Fruit fly (Drosophila melanogaster): ENCODE results near the gene z.

z gene

DNA sequence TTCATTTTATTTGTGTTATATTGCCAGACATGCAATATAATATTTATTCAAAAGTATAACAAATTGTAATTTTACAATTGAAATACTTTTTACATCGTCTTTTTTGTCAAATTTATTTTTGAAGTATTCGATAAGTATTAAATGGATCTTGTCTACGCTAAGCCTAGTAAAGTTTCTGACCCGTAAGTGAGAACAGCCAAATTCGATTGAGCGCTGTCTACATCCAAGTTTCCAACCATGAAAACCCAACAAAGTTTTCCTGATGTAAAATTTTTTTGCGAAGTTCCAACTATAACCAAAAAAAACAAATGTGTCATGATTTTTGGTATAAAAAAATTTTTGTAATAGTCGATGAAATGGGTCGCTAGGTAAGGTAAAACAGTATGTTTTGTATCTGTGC is 28.1 kb upstream of the z start:
- TF ChIP-seq CG16779 (tag; optimal IDR thresholded peaks at IDR 0.05), result no peak
- no peak for TF ChIP-seq CG3032 (tag; optimal IDR thresholded peaks at IDR 0.05)
- no peak for TF ChIP-seq Ets96B (tag; optimal IDR thresholded peaks at IDR 0.05)
- no peak for TF ChIP-seq dac (GFP tag; optimal IDR thresholded peaks at IDR 0.05)
- no peak for TF ChIP-seq fd59A (GFP tag; optimal IDR thresholded peaks at IDR 0.05)
- no peak for TF ChIP-seq OdsH (GFP tag; optimal IDR thresholded peaks at IDR 0.05)
- no peak for TF ChIP-seq CG3919 (GFP tag; optimal IDR thresholded peaks at IDR 0.05)
- no peak for TF ChIP-seq CG31627 (GFP tag; optimal IDR thresholded peaks at IDR 0.05)

DNA sequence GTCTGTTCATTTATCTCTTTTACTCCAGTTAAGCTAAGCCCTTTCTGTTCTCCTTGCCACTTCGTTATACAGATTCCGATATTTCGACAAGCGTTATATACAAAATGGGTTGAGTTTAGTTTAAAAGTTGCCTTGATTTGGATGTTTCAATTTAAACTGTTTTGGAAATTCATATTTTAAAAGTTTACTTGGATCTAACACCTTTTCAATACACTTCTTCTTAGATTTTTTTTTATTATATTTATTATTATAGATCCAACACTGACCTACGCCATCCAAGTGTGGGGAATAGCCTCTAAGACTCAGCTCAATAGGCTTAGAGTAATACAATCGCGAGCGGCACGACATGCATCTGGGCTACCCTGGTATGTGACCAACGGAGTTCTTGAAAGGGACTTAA is 21.8 kb upstream of the z start, which contains the start of gene CG32797:
Gene CG32797, minus strand, starts transcription at position 101 of the 400 bp plus-strand sequence.
- TF ChIP-seq svp (GFP tag), result no peak
- no peak for TF ChIP-seq Smox (GFP tag; optimal IDR thresholded peaks at IDR 0.05)
- TF ChIP-seq dac (GFP tag; optimal IDR thresholded peaks at IDR 0.05), result no peak
- no peak for TF ChIP-seq Blimp-1 (GFP tag; optimal IDR thresholded peaks at IDR 0.05)
- no peak for TF ChIP-seq CG4318 (GFP tag; optimal IDR thresholded peaks at IDR 0.05)
- TF ChIP-seq CG6276 (GFP tag; optimal IDR thresholded peaks at IDR 0.05), result no peak
- no peak for TF ChIP-seq OdsH (GFP tag; optimal IDR thresholded peaks at IDR 0.05)
- TF ChIP-seq CG6854 (GFP tag; optimal IDR thresholded peaks at IDR 0.05), result no peak
- TF ChIP-seq fd85E (GFP tag; optimal IDR thresholded peaks at IDR 0.05), result no peak
- TF ChIP-seq eg (GFP tag; IDR thresholded peaks at IDR 0.05), result no peak
- no peak for TF ChIP-seq CG32006 (GFP tag; optimal IDR thresholded peaks at IDR 0.05)
- no peak for TF ChIP-seq CG10631 (GFP tag; optimal IDR thresholded peaks at IDR 0.05)
- no peak for TF ChIP-seq CG11294 (GFP tag; IDR thresholded peaks at IDR 0.05)
- TF ChIP-seq Hr39 (GFP tag; optimal IDR thresholded peaks at IDR 0.05), result no peak
- no peak for TF ChIP-seq CG34406 (GFP tag; optimal IDR thresholded peaks at IDR 0.05)
- TF ChIP-seq CG6792 (GFP tag; optimal IDR thresholded peaks at IDR 0.05), result no peak
- TF ChIP-seq Eip75B (GFP tag; optimal IDR thresholded peaks at IDR 0.05), result no peak
- TF ChIP-seq topi (GFP tag; optimal IDR thresholded peaks at IDR 0.05), result no peak

DNA sequence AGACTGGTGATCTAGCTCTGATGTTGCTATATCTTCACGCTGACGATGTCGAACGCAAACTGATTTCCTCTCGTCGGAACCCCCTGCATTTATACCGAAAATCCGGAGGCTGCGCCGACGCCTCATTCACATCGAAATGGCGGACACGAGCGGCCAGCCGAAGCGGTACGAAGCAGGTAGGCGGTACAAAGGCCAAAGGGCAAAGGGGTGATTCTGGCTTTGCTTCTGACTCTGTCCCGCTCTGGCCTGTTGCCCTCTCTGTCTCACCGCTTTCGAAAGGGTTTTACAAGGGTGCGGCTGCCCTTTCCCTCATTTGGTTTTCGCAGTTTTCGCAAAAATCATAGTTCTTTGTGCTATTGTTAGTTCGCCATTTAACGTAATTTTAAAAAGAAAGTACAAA is 18.7 kb upstream of the z start, which contains the start of gene gt:
Gene gt, minus strand, starts transcription at position 65 of the 400 bp plus-strand sequence.
- no peak for TF ChIP-seq cyc (GFP tag; optimal IDR thresholded peaks at IDR 0.05)
- TF ChIP-seq CG9139 (GFP tag; optimal IDR thresholded peaks at IDR 0.05), result no peak
- no peak for TF ChIP-seq lz (GFP tag; optimal IDR thresholded peaks at IDR 0.05)

DNA sequence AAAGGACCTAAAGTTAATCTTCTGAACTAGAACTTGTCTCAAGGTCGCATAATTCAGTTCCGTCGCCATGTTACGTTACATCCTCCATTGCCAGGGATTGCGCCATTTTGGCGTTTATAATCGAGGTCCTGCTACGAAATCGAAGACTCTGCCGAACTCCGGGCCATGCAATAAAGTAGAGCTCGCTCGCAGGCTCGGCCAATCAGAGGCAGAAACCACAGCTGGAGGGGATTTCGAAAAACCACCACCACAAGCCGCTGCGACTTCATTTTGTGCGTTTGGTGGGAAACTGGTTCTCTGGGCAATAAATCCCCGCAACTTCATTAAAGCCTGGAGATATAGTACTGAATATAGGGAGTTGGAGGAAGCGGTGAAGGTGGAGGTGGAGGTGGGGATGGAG is 12.7 kb upstream of the z start:
- TF ChIP-seq CG15336 (GFP tag; IDR thresholded peaks at IDR 0.05) (no peak), CG9139 (GFP tag; optimal IDR thresholded peaks at IDR 0.05) (no peak), esn (GFP tag; optimal IDR thresholded peaks at IDR 0.05) (no peak), CG4318 (GFP tag; optimal IDR thresholded peaks at IDR 0.05) (no peak)

DNA sequence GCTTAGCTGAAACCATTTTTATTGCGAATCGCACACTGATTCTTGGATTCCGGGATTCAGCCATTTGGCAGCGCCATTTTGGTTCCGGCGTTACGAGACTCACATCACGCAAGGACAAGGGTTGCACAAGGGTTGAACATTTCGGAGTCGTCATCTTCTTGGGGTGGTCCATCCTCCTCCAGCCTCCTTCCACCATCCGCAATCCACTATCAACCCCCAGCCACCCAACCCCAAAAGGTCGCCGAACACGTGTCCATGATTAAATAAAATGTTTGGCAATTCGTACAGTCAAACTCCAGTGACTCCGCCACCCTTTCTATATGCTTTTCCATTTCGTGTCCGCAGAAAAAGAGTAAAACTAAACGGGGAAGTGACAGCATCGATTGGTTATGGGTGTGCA is 7.3 kb upstream of the z start:
- TF ChIP-seq Blimp-1 (GFP tag; optimal IDR thresholded peaks at IDR 0.05) (no peak), CG8632 (GFP tag; optimal IDR thresholded peaks at IDR 0.05) (no peak), CG11294 (GFP tag; IDR thresholded peaks at IDR 0.05) (no peak), fkh (GFP tag; optimal IDR thresholded peaks at IDR 0.05) (no peak)

DNA sequence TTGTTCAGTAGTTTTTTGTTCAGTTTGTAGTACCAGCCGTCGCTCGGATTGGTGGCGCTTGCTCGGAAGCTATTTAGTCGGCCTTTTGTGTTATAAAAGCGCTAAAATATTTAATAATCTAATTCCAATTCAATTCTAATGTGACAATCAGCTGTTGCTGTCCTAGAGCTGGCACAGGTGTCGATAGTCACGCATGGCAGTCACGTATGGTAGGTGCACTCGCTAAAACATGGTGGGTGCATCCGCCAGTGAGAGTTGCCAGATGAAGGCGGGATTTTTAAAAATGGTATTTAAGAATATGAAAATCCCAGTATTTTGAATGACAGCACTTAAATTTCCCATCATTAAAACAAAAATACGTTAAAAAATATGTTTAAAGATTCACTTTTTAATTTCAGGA is 3.8 kb upstream of the z start, which contains the start of gene tko:
Gene tko, minus strand, starts transcription at position 179 of the 400 bp plus-strand sequence.
- TF ChIP-seq topi (GFP tag; optimal IDR thresholded peaks at IDR 0.05) (no peak), achi (GFP tag; optimal IDR thresholded peaks at IDR 0.05) (peak; percentile 55)
